Worm (Caenorhabditis elegans) whole organism, late embryonic: ENCODE data around the gene Y57A10A.8.
"Not testable (repeated sequence)": the region's sequence is repeated elsewhere in the genome, so short reads cannot be mapped to it uniquely, and the experiment has no call there.

Experiments
- K09A11.1 ChIP-seq: sonication (generic microtip); optimal IDR thresholded peaks from 2 replicates; lab custom pipeline; 2017; ENCODE audit warnings: antibody characterized with exemption, mild to moderate bottlenecking, missing genetic modification characterization, missing compliant biosample characterization; ENCODE audit not compliant: insufficient read depth
- Y22D7AL.16 ChIP-seq: sonication (generic microtip); optimal IDR thresholded peaks from 2 replicates; lab custom pipeline; 2016; ENCODE audit warnings: missing genetic modification characterization, missing compliant biosample characterization
- ahr-1 ChIP-seq: sonication (generic microtip); optimal IDR thresholded peaks from 2 replicates; lab custom pipeline; 2016; ENCODE audit warnings: missing genetic modification characterization, missing compliant biosample characterization
- ama-1 ChIP-seq: fragments of 150-350 bp; optimal IDR thresholded peaks from 2 replicates; lab custom pipeline; 2014
- ceh-14 ChIP-seq: sonication (generic microtip); optimal IDR thresholded peaks from 2 replicates; lab custom pipeline; 2016; ENCODE audit warnings: missing genotype, missing genetic modification characterization, missing compliant biosample characterization
- ceh-2 ChIP-seq: sonication (generic microtip); optimal IDR thresholded peaks from 2 replicates; lab custom pipeline; 2016; ENCODE audit warnings: missing genotype, missing genetic modification characterization, missing compliant biosample characterization
- ceh-24 ChIP-seq: sonication (generic microtip); optimal IDR thresholded peaks from 2 replicates; lab custom pipeline; 2016; ENCODE audit warnings: mild to moderate bottlenecking, missing genetic modification characterization, missing compliant biosample characterization
- ceh-30 ChIP-seq: fragments of 150-350 bp; optimal IDR thresholded peaks from 2 replicates; lab custom pipeline; 2014; ENCODE audit warnings: missing biosample characterization, missing genetic modification characterization
- ceh-31 ChIP-seq: sonication (generic microtip); optimal IDR thresholded peaks from 2 replicates; lab custom pipeline; 2016; ENCODE audit warnings: missing genetic modification characterization, missing compliant biosample characterization
- ceh-48 ChIP-seq: sonication (generic microtip); optimal IDR thresholded peaks from 2 replicates; lab custom pipeline; 2016; ENCODE audit warnings: missing genetic modification characterization, inconsistent platforms, missing compliant biosample characterization
- elt-2 ChIP-seq: sonication (generic microtip); optimal IDR thresholded peaks from 2 replicates; lab custom pipeline; 2016; ENCODE audit warnings: missing genetic modification reagents, missing genetic modification characterization, missing compliant biosample characterization
- ets-4 ChIP-seq: sonication (generic microtip); optimal IDR thresholded peaks from 2 replicates; lab custom pipeline; 2016; ENCODE audit warnings: missing genetic modification characterization, missing compliant biosample characterization
- fax-1 ChIP-seq: sonication (generic microtip); optimal IDR thresholded peaks from 2 replicates; lab custom pipeline; 2016; ENCODE audit warnings: missing genotype, missing genetic modification characterization, missing compliant biosample characterization
- gmeb-2 ChIP-seq: sonication (generic microtip); optimal IDR thresholded peaks from 2 replicates; lab custom pipeline; 2016; ENCODE audit warnings: missing genetic modification characterization, inconsistent platforms, missing compliant biosample characterization
- hlh-15 ChIP-seq: sonication (generic microtip); optimal IDR thresholded peaks from 2 replicates; lab custom pipeline; 2016; ENCODE audit warnings: missing genetic modification characterization, missing compliant biosample characterization
- hlh-30 ChIP-seq: sonication (generic microtip); optimal IDR thresholded peaks from 2 replicates; lab custom pipeline; 2017; ENCODE audit warnings: antibody characterized with exemption, missing genetic modification characterization, missing compliant biosample characterization; ENCODE audit not compliant: insufficient read depth
- hlh-6 ChIP-seq: sonication (generic microtip); optimal IDR thresholded peaks from 2 replicates; lab custom pipeline; 2016; ENCODE audit warnings: missing genotype, missing genetic modification characterization, missing compliant biosample characterization
- lim-6 ChIP-seq: sonication (generic microtip); optimal IDR thresholded peaks from 2 replicates; lab custom pipeline; 2016; ENCODE audit warnings: missing genetic modification characterization, missing compliant biosample characterization
- lin-11 ChIP-seq: fragments of 200-800 bp; sonication (Bioruptor generic); optimal IDR thresholded peaks from 2 replicates; lab custom pipeline; 2018; ENCODE audit warnings: mild to moderate bottlenecking, missing genetic modification characterization, missing compliant biosample characterization
- madf-2 ChIP-seq: sonication (generic microtip); optimal IDR thresholded peaks from 2 replicates; lab custom pipeline; 2017; ENCODE audit warnings: missing genetic modification characterization, missing compliant biosample characterization
- nfya-1 ChIP-seq: sonication (generic microtip); optimal IDR thresholded peaks from 2 replicates; lab custom pipeline; 2017; ENCODE audit warnings: missing genetic modification characterization, mild to moderate bottlenecking, missing compliant biosample characterization, antibody characterized with exemption, moderate library complexity
- npax-4 ChIP-seq: sonication (generic microtip); optimal IDR thresholded peaks from 2 replicates; lab custom pipeline; 2016; ENCODE audit warnings: missing genetic modification characterization, missing compliant biosample characterization
- odd-2 ChIP-seq: sonication (generic microtip); optimal IDR thresholded peaks from 2 replicates; lab custom pipeline; 2017; ENCODE audit warnings: antibody characterized with exemption, mild to moderate bottlenecking, missing genetic modification characterization, missing compliant biosample characterization
- pax-1 ChIP-seq: fragments of 150-350 bp; optimal IDR thresholded peaks from 2 replicates; lab custom pipeline; 2014; ENCODE audit warnings: missing biosample characterization, missing genetic modification characterization
- pha-2 ChIP-seq: sonication (generic microtip); optimal IDR thresholded peaks from 2 replicates; lab custom pipeline; 2017; ENCODE audit warnings: mild to moderate bottlenecking, missing genetic modification characterization, missing compliant biosample characterization
- pha-4 ChIP-seq: fragments of 150-350 bp; optimal IDR thresholded peaks from 2 replicates; lab custom pipeline; 2018; ENCODE audit warnings: missing biosample characterization, missing genetic modification reagents, missing genetic modification characterization
- pros-1 ChIP-seq: fragments of 150-350 bp; optimal IDR thresholded peaks from 2 replicates; lab custom pipeline; 2014; ENCODE audit warnings: missing biosample characterization, missing genetic modification reagents, missing genetic modification characterization
- rnt-1 ChIP-seq: sonication (generic microtip); optimal IDR thresholded peaks from 2 replicates; lab custom pipeline; 2016; ENCODE audit warnings: missing genetic modification characterization, missing compliant biosample characterization
- sox-2 ChIP-seq: fragments of 200-800 bp; sonication (Bioruptor generic); IDR thresholded peaks from 2 replicates; pipeline ENCODE4 v1.3.6; 2022; ENCODE audit warnings: missing genetic modification reagents, missing genetic modification characterization, missing compliant biosample characterization
- sox-4 ChIP-seq: sonication (generic microtip); optimal IDR thresholded peaks from 2 replicates; lab custom pipeline; 2017; ENCODE audit warnings: mild to moderate bottlenecking, missing genetic modification characterization, inconsistent platforms, missing compliant biosample characterization
- syd-9 ChIP-seq: sonication (generic microtip); optimal IDR thresholded peaks from 2 replicates; lab custom pipeline; 2016; ENCODE audit warnings: mild to moderate bottlenecking, missing genetic modification characterization, moderate library complexity, missing compliant biosample characterization
- tbx-2 ChIP-seq: sonication (generic microtip); optimal IDR thresholded peaks from 2 replicates; lab custom pipeline; 2016; ENCODE audit warnings: missing genetic modification characterization, missing compliant biosample characterization
- ttx-3 ChIP-seq: sonication (generic microtip); optimal IDR thresholded peaks from 2 replicates; lab custom pipeline; 2016; ENCODE audit warnings: missing genetic modification reagents, missing genetic modification characterization, missing compliant biosample characterization
- unc-3 ChIP-seq, 2 experiments: fragments of 200-800 bp in 1 of 2; sonication (Bioruptor generic) in 1 of 2; sonication (generic microtip) in 1 of 2; conservative IDR thresholded peaks in 1 of 2; optimal IDR thresholded peaks in 1 of 2; 2 replicates each; pipeline versions ENCODE4 v1.3.6 to Lab custom; 2016 to 2022; ENCODE audit warnings: missing compliant biosample characterization in 2 of 2, missing genetic modification characterization in 2 of 2, missing genetic modification reagents in 1 of 2
- unc-42 ChIP-seq: sonication (generic microtip); optimal IDR thresholded peaks from 2 replicates; lab custom pipeline; 2016; ENCODE audit warnings: missing genotype, missing genetic modification characterization, missing compliant biosample characterization
- zip-5 ChIP-seq: sonication (generic microtip); optimal IDR thresholded peaks from 2 replicates; lab custom pipeline; 2016; ENCODE audit warnings: missing genetic modification characterization, missing compliant biosample characterization

Gene Y57A10A.8

DNA sequence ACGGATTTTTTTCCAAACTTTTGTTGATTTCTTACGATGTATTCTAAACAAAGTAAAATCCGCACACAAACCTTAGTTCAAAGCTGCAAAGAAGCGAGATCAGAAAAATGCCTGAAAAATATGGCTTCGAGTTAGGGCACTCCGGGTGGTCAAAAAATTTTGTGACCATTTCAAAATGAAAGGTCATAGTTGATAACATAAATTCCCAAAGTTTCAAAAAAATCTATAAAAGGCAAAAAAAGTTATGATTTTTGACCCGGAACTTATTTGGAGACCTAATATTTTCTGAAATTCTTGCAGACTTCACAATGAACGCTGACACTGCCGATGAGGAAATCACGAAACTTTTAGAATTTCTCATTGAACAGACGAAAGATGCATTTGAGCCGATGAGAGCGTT lies at the start of gene Y57A10A.8:
TSS of gene Y57A10A.8 (plus strand) at position 301 of the 400 bp plus-strand sequence.
- TF ChIP-seq pax-1, K09A11.1, elt-2 (tag; lab: Kevin White, UChicago): not testable (repeated sequence)

ce11 chrII:12122694-12123093 lies 41.9 kb upstream of the Y57A10A.8 start:
- 0 out of 2 replicates have a peak, but pooled peaks have one; percentile 4 for TF ChIP-seq unc-3 (GFP tag; conservative IDR thresholded peaks at IDR 0.05; lab: Robert Waterston, UW)
- TF ChIP-seq unc-3 (tag; optimal IDR thresholded peaks at IDR 0.05; lab: Kevin White, UChicago): not testable (repeated sequence)

- TF ChIP-seq nfya-1 (tag; lab: Kevin White, UChicago) (peak; percentile 91), ceh-48 (no peak)
- TF ChIP-seq, all 69 proteins: peak for 1
Measured at ce11 chrII:12130393-12130792, 34.2 kb upstream of the Y57A10A.8 start.

ce11 chrII:12130868-12131267 lies 33.8 kb upstream of the Y57A10A.8 start, which contains the start of gene set-24:
Gene set-24 (minus strand): TSS chrII:12130968.
- TF ChIP-seq ceh-14 (tag; lab: Kevin White, UChicago): no peak
- TF ChIP-seq ets-4 (tag; lab: Kevin White, UChicago): no peak

- TF ChIP-seq nfya-1 (tag; lab: Kevin White, UChicago): no peak
- no peak for TF ChIP-seq ceh-31
Measured at ce11 chrII:12137983-12138382, 26.7 kb upstream of the Y57A10A.8 start.

ce11 chrII:12143558-12143957 lies 21.1 kb upstream of the Y57A10A.8 start:
- TF ChIP-seq lin-11 (tag; lab: Kevin White, UChicago) (no peak), Y22D7AL.16 (tag; lab: Kevin White, UChicago) (no peak), unc-42 (no peak), ceh-31 (no peak), K09A11.1 (tag; lab: Kevin White, UChicago) (no peak), madf-2 (no peak), pax-1 (tag; lab: Kevin White, UChicago) (no peak), gmeb-2 (tag; lab: Kevin White, UChicago) (no peak), hlh-15 (tag; lab: Kevin White, UChicago) (no peak), ceh-30 (tag; lab: Kevin White, UChicago) (no peak), pha-2 (tag; lab: Kevin White, UChicago) (no peak), ceh-2 (tag; lab: Kevin White, UChicago) (no peak), hlh-30 (no peak), ahr-1 (tag; lab: Kevin White, UChicago) (no peak), sox-2 (GFP tag; lab: Robert Waterston, UW) (no peak), lim-6 (no peak), pha-4 (tag; lab: Kevin White, UChicago) (no peak), hlh-6 (tag; lab: Kevin White, UChicago) (no peak), rnt-1 (tag; lab: Kevin White, UChicago) (no peak), zip-5 (tag; lab: Kevin White, UChicago) (no peak)

DNA sequence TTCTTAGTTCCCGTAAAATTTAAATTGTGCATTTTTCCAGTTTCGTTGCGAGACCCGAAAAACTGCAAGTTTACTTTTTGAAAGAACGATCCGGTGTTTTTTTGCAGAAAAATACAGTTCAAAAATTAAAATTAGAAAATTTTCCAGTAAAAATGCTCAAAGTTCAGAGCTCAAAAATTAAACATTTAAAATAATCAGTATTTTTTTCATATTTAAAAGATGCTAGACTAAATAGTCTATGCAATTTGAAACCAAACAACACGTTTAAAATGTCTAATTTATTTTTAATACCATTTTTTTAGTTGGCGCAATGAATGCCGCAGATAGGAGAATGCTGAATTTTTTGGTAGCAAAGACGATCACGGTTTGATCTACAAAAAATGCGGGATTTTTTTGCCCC lies 17.3 kb upstream of the Y57A10A.8 start, which contains the start of gene Y57A10A.2:
TSS of gene Y57A10A.2 (plus strand) at position 301 of the 400 bp plus-strand sequence.
- no peak for TF ChIP-seq odd-2 (tag; lab: Kevin White, UChicago)
- TF ChIP-seq ama-1 (lab: Kevin White, UChicago): no peak
- no peak for TF ChIP-seq ceh-24
- no peak for TF ChIP-seq Y22D7AL.16 (tag; lab: Kevin White, UChicago)
- TF ChIP-seq pros-1 (tag; lab: Kevin White, UChicago): no peak
- TF ChIP-seq tbx-2 (tag; lab: Kevin White, UChicago): no peak
- TF ChIP-seq ceh-2 (tag; lab: Kevin White, UChicago): no peak
- no peak for TF ChIP-seq ttx-3 (tag; lab: Kevin White, UChicago)
- TF ChIP-seq fax-1 (tag; lab: Kevin White, UChicago): no peak
- no peak for TF ChIP-seq npax-4 (tag; lab: Kevin White, UChicago)
- no peak for TF ChIP-seq sox-4 (tag; lab: Kevin White, UChicago)
- no peak for TF ChIP-seq gmeb-2 (tag; lab: Kevin White, UChicago)
- no peak for TF ChIP-seq syd-9
